Worm (Caenorhabditis elegans): Measurements from ENCODE around the gene C47E12.9.

- TF ChIP-seq lin-35 (GFP tag; optimal IDR thresholded peaks at IDR 0.05) (no peak), unc-62 (GFP tag; optimal IDR thresholded peaks at IDR 0.05) (no peak), alr-1 (tag; optimal IDR thresholded peaks at IDR 0.05; ENCODE audit: borderline replicate concordance) (no peak), lin-13 (GFP tag; optimal IDR thresholded peaks at IDR 0.05) (no peak), mab-9 (GFP tag; IDR thresholded peaks at IDR 0.05) (no peak)
These were observed 19.1 kb downstream of the C47E12.9 start for ce11 chrIV:9993403-9994132.

All from whole organism, L1 larva.